Fruit fly (Drosophila melanogaster): ENCODE data around the gene bip1.

The bip1 gene

DNA sequence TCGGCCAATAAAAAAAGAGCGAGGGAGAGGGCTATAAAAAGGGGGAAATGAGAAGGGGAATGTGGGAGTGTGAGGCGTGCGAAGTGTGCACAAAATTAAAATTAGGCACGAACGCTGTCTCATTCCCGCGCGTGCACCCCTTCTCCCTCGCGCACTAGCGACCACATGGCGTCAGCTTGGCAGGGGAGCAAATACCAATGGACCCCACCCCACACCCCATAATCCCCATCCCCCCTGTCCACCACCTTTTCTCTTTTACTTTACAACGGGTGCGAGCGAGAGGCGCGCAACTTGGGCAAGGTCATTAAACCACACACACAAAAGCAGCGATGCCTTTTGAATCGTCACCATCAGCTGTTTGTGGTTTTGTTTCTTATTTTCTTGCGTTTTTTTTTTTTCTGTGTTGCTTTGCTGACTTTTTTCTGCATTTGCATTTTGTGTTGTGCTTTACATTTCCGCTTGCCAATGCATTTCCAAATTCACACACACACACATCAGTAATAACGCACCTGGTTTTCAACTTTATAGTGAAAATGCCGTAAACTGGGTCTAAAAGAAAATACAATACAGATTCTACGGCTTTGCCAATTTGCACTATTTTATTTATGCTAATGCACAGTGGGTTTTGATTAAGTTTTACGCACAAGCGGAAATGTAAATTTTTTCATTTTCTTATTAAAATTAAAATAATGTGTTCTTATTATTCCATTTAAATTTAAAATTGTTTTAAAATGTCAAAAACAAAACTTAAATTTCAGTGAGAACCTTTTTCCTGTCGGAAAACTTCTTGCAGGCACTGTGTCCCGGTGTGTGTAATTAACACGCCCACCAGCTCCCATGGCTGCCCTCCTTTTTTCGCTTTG is 34.0 kb downstream of the bip1 start:
- peak; percentile 4 for TF ChIP-seq CG5204 (GFP tag; optimal IDR thresholded peaks at IDR 0.05)
- TF ChIP-seq bab1 (GFP tag; optimal IDR thresholded peaks at IDR 0.05), result peak; percentile 77
- peak; percentile 46 for TF ChIP-seq CG7101 (tag; optimal IDR thresholded peaks at IDR 0.05)
- peak; percentile 40 for TF ChIP-seq pad (GFP tag; optimal IDR thresholded peaks at IDR 0.05)
- TF ChIP-seq CG7045 (GFP tag; optimal IDR thresholded peaks at IDR 0.05), result peak; percentile 66
- TF ChIP-seq toe (GFP tag; optimal IDR thresholded peaks at IDR 0.05), result no peak
- no peak for TF ChIP-seq Mnt (GFP tag; optimal IDR thresholded peaks at IDR 0.05)
- peak; percentile 32 for TF ChIP-seq CG1620 (GFP tag; optimal IDR thresholded peaks at IDR 0.05)
- no peak for TF ChIP-seq cic (GFP tag; optimal IDR thresholded peaks at IDR 0.05)
- TF ChIP-seq cnc (optimal IDR thresholded peaks at IDR 0.05), result no peak
- peak; percentile 43 for TF ChIP-seq CG33017 (tag; optimal IDR thresholded peaks at IDR 0.05)
- no peak for TF ChIP-seq Crg-1 (GFP tag; optimal IDR thresholded peaks at IDR 0.05)
- TF ChIP-seq CG14711 (tag; optimal IDR thresholded peaks at IDR 0.05), result peak; percentile 67
- peak; percentile 17 for TF ChIP-seq CG12768 (GFP tag; optimal IDR thresholded peaks at IDR 0.05)
- TF ChIP-seq Clk (GFP tag; optimal IDR thresholded peaks at IDR 0.05), result peak; percentile 40
- TF ChIP-seq tj (GFP tag; optimal IDR thresholded peaks at IDR 0.05), result peak; percentile 95
- no peak for TF ChIP-seq Hr96 (GFP tag; optimal IDR thresholded peaks at IDR 0.05)
- TF ChIP-seq kay (GFP tag; ENCODE audit: borderline replicate concordance), result no peak
- TF ChIP-seq ovo (GFP tag; optimal IDR thresholded peaks at IDR 0.05), result no peak
- TF ChIP-seq CG11617 (GFP tag; optimal IDR thresholded peaks at IDR 0.05), result peak; percentile 37

dm6 chr3L:8018665-8019070 is 39.8 kb downstream of the bip1 start:
- TF ChIP-seq Clk (GFP tag; optimal IDR thresholded peaks at IDR 0.05) (no peak), cnc (optimal IDR thresholded peaks at IDR 0.05) (no peak), CG12768 (GFP tag; optimal IDR thresholded peaks at IDR 0.05) (peak; percentile 28), CG1620 (GFP tag; optimal IDR thresholded peaks at IDR 0.05) (no peak), bab1 (GFP tag; optimal IDR thresholded peaks at IDR 0.05) (no peak), CG33017 (tag; optimal IDR thresholded peaks at IDR 0.05) (peak; percentile 60), toe (GFP tag; optimal IDR thresholded peaks at IDR 0.05) (no peak), Crg-1 (GFP tag; optimal IDR thresholded peaks at IDR 0.05) (no peak), CG7045 (GFP tag; optimal IDR thresholded peaks at IDR 0.05) (peak; percentile 50), CG5204 (GFP tag; optimal IDR thresholded peaks at IDR 0.05) (no peak), tj (GFP tag; optimal IDR thresholded peaks at IDR 0.05) (peak; percentile 7), Mnt (GFP tag; optimal IDR thresholded peaks at IDR 0.05) (no peak), cic (GFP tag; optimal IDR thresholded peaks at IDR 0.05) (peak; percentile 23), CG14711 (tag; optimal IDR thresholded peaks at IDR 0.05) (peak; percentile 12), CG7101 (tag; optimal IDR thresholded peaks at IDR 0.05) (peak; percentile 32), ovo (GFP tag; optimal IDR thresholded peaks at IDR 0.05) (peak; percentile 24), kay (GFP tag; ENCODE audit: borderline replicate concordance) (peak; percentile 82), CG11617 (GFP tag; optimal IDR thresholded peaks at IDR 0.05) (peak; percentile 15), pad (GFP tag; optimal IDR thresholded peaks at IDR 0.05) (no peak), Hr96 (GFP tag; optimal IDR thresholded peaks at IDR 0.05) (no peak)

DNA sequence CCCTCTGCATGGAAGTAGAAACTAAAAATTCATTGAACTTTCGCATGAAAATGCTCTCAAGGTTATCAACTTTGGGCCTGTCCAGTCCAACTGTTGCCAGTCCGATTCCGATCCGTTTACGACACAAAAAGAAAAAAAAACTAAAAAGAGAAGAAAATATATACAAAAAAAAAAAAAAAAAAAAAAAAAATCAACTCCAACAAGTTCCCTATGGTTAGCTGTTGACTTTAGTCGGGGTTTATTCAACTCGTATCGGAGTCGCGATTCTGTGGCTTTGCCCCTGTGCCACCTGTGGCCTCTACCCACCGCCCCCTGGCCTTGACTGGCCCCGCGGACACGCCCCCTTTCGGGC is 44.7 kb downstream of the bip1 start:
- no peak for TF ChIP-seq bab1 (GFP tag; optimal IDR thresholded peaks at IDR 0.05)
- no peak for TF ChIP-seq Hr96 (GFP tag; optimal IDR thresholded peaks at IDR 0.05)
- no peak for TF ChIP-seq pad (GFP tag; optimal IDR thresholded peaks at IDR 0.05)
- TF ChIP-seq cic (GFP tag; optimal IDR thresholded peaks at IDR 0.05), result no peak

- TF ChIP-seq CG5204 (GFP tag; optimal IDR thresholded peaks at IDR 0.05), result no peak
- TF ChIP-seq Clk (GFP tag; optimal IDR thresholded peaks at IDR 0.05), result no peak
- no peak for TF ChIP-seq CG12768 (GFP tag; optimal IDR thresholded peaks at IDR 0.05)
- no peak for TF ChIP-seq kay (GFP tag; ENCODE audit: borderline replicate concordance)
- TF ChIP-seq CG14711 (tag; optimal IDR thresholded peaks at IDR 0.05), result no peak
- no peak for TF ChIP-seq cnc (optimal IDR thresholded peaks at IDR 0.05)
- no peak for TF ChIP-seq bab1 (GFP tag; optimal IDR thresholded peaks at IDR 0.05)
- no peak for TF ChIP-seq CG7101 (tag; optimal IDR thresholded peaks at IDR 0.05)
- no peak for TF ChIP-seq Hr96 (GFP tag; optimal IDR thresholded peaks at IDR 0.05)
- TF ChIP-seq cic (GFP tag; optimal IDR thresholded peaks at IDR 0.05), result no peak
These were observed 45.3 kb downstream of the bip1 start for dm6 chr3L:8013001-8013864.

dm6 chr3L:8005770-8006169 is 52.7 kb downstream of the bip1 start:
- TF ChIP-seq CG12768 (GFP tag; optimal IDR thresholded peaks at IDR 0.05) (no peak), pad (GFP tag; optimal IDR thresholded peaks at IDR 0.05) (no peak)
